Worm (Caenorhabditis elegans) whole organism, L1 larva: ENCODE data around the gene iglr-2.

ENCODE experiments used
- C16A3.4 ChIP-seq: fragments of 150-350 bp; optimal IDR thresholded peaks from 2 replicates; lab custom pipeline; 2014; ENCODE audit warnings: missing biosample characterization, missing genetic modification characterization
- F16B12.6 ChIP-seq: fragments of 150-350 bp; optimal IDR thresholded peaks from 2 replicates; lab custom pipeline; 2014; ENCODE audit warnings: missing biosample characterization, missing genetic modification characterization
- ama-1 ChIP-seq: fragments of 150-350 bp; optimal IDR thresholded peaks from 2 replicates; lab custom pipeline; 2014
- blmp-1 ChIP-seq: fragments of 150-350 bp; optimal IDR thresholded peaks from 2 replicates; lab custom pipeline; 2014; ENCODE audit warnings: missing biosample characterization, missing genetic modification characterization
- ceh-90 ChIP-seq: sonication (generic microtip); optimal IDR thresholded peaks from 2 replicates; lab custom pipeline; 2016; ENCODE audit warnings: missing genetic modification characterization, missing compliant biosample characterization
- ces-1 ChIP-seq: fragments of 150-350 bp; optimal IDR thresholded peaks from 2 replicates; lab custom pipeline; 2014; ENCODE audit warnings: missing biosample characterization, missing genetic modification reagents, missing genetic modification characterization
- dpl-1 ChIP-seq, 3 experiments: fragments of 150-350 bp in 2 of 3; sonication (generic microtip) in 1 of 3; optimal IDR thresholded peaks; 2 replicates each; lab custom pipeline; 2014 to 2017; ENCODE audit warnings: missing biosample characterization in 3 of 3, missing genetic modification characterization in 3 of 3, missing genetic modification reagents in 3 of 3
- dsc-1 ChIP-seq: sonication (generic microtip); optimal IDR thresholded peaks from 2 replicates; lab custom pipeline; 2016; ENCODE audit warnings: mild to moderate bottlenecking, missing genetic modification characterization, missing compliant biosample characterization
- efl-1 ChIP-seq, 4 experiments: fragments of 150-350 bp; optimal IDR thresholded peaks in 3 of 4; peaks in 1 of 4; 1 replicate in 1 of 4; 2 replicates in 3 of 4; lab custom pipeline; 2014; ENCODE audit warnings: missing biosample characterization in 2 of 4, missing genetic modification characterization in 2 of 4, missing genetic modification reagents in 2 of 4
- elt-2 ChIP-seq: sonication (generic microtip); optimal IDR thresholded peaks from 2 replicates; lab custom pipeline; 2016; ENCODE audit warnings: missing genetic modification characterization, mild to moderate bottlenecking, inconsistent platforms, missing compliant biosample characterization, missing genetic modification reagents
- ets-5 ChIP-seq: fragments of 200-800 bp; sonication (Bioruptor generic); IDR thresholded peaks from 2 replicates; pipeline ENCODE4 v1.3.6; 2022; ENCODE audit warnings: missing genetic modification characterization, missing compliant biosample characterization
- fkh-10 ChIP-seq: sonication (generic microtip); optimal IDR thresholded peaks from 2 replicates; lab custom pipeline; 2017; ENCODE audit warnings: missing biosample characterization, missing genetic modification reagents, missing genetic modification characterization
- fkh-4 ChIP-seq: sonication (generic microtip); optimal IDR thresholded peaks from 2 replicates; lab custom pipeline; 2016; ENCODE audit warnings: missing compliant biosample characterization, missing genetic modification characterization, borderline replicate concordance
- fkh-8 ChIP-seq: sonication (generic microtip); optimal IDR thresholded peaks from 2 replicates; lab custom pipeline; 2016; ENCODE audit warnings: mild to moderate bottlenecking, missing genetic modification characterization, missing compliant biosample characterization
- fos-1 ChIP-seq: fragments of 150-350 bp; optimal IDR thresholded peaks from 2 replicates; lab custom pipeline; 2014; ENCODE audit warnings: missing biosample characterization, missing genetic modification characterization
- hlh-4 ChIP-seq: sonication (generic microtip); optimal IDR thresholded peaks from 2 replicates; lab custom pipeline; 2016; ENCODE audit warnings: mild to moderate bottlenecking, missing genetic modification characterization, missing compliant biosample characterization
- isw-1 ChIP-seq: fragments of 200-800 bp; sonication (Bioruptor generic); IDR thresholded peaks from 2 replicates; pipeline ENCODE4 v1.3.6; 2022; ENCODE audit warnings: missing genetic modification characterization, missing compliant biosample characterization
- lin-15B ChIP-seq: fragments of 150-350 bp; sonication (generic microtip); optimal IDR thresholded peaks from 3 replicates; lab custom pipeline; 2014; ENCODE audit warnings: missing biosample characterization, missing genetic modification characterization
- lin-35 ChIP-seq, 2 experiments: fragments of 150-350 bp; optimal IDR thresholded peaks; 2 replicates each; lab custom pipeline; 2014; ENCODE audit warnings: missing biosample characterization in 2 of 2, missing genetic modification characterization in 2 of 2, missing genetic modification reagents in 2 of 2
- lin-39 ChIP-seq: fragments of 150-350 bp; optimal IDR thresholded peaks from 2 replicates; lab custom pipeline; 2014; ENCODE audit warnings: missing biosample characterization, missing genetic modification reagents, missing genetic modification characterization
- lir-3 ChIP-seq: sonication (generic microtip); optimal IDR thresholded peaks from 2 replicates; lab custom pipeline; 2016; ENCODE audit warnings: mild to moderate bottlenecking, missing genetic modification characterization, moderate library complexity, missing compliant biosample characterization; ENCODE audit not compliant: poor library complexity
- lsy-2 ChIP-seq, 2 experiments: fragments of 150-350 bp; optimal IDR thresholded peaks; 2 replicates each; lab custom pipeline; 2014; ENCODE audit warnings: missing biosample characterization in 2 of 2, missing genetic modification characterization in 2 of 2
- mab-9 ChIP-seq: fragments of 200-800 bp; sonication (Bioruptor generic); IDR thresholded peaks from 2 replicates; pipeline ENCODE4 v1.3.6; 2022; ENCODE audit warnings: missing genetic modification reagents, missing genetic modification characterization, missing compliant biosample characterization
- mep-1 ChIP-seq: fragments of 150-350 bp; optimal IDR thresholded peaks from 2 replicates; lab custom pipeline; 2014; ENCODE audit warnings: missing biosample characterization, missing genetic modification characterization
- nhr-11 ChIP-seq: fragments of 150-350 bp; optimal IDR thresholded peaks from 2 replicates; lab custom pipeline; 2014; ENCODE audit warnings: missing biosample characterization, missing genetic modification characterization
- nhr-12 ChIP-seq: sonication (generic microtip); optimal IDR thresholded peaks from 2 replicates; lab custom pipeline; 2017; ENCODE audit warnings: missing biosample characterization, missing genetic modification characterization
- nhr-28 ChIP-seq: fragments of 150-350 bp; optimal IDR thresholded peaks from 2 replicates; lab custom pipeline; 2014; ENCODE audit warnings: missing biosample characterization, missing genetic modification characterization
- nhr-47 ChIP-seq: sonication (generic microtip); optimal IDR thresholded peaks from 2 replicates; lab custom pipeline; 2016; ENCODE audit warnings: mild to moderate bottlenecking, missing genetic modification characterization, moderate library complexity, missing compliant biosample characterization
- nhr-71 ChIP-seq: sonication (generic microtip); optimal IDR thresholded peaks from 2 replicates; lab custom pipeline; 2016; ENCODE audit warnings: mild to moderate bottlenecking, missing genetic modification characterization, moderate library complexity, missing compliant biosample characterization
- nhr-84 ChIP-seq: sonication (generic microtip); optimal IDR thresholded peaks from 2 replicates; lab custom pipeline; 2017; ENCODE audit warnings: missing biosample characterization, missing genetic modification characterization
- nhr-85 ChIP-seq: sonication (generic microtip); peaks from one replicate; lab custom pipeline; 2016; ENCODE audit warnings: missing genetic modification characterization, inconsistent platforms, missing compliant biosample characterization
- nhr-90 ChIP-seq: sonication (generic microtip); optimal IDR thresholded peaks from 2 replicates; lab custom pipeline; 2016; ENCODE audit warnings: mild to moderate bottlenecking, missing genetic modification characterization, missing compliant biosample characterization; ENCODE audit not compliant: poor library complexity
- pax-3 ChIP-seq: fragments of 200-800 bp; sonication (Bioruptor generic); optimal IDR thresholded peaks from 2 replicates; lab custom pipeline; 2018; ENCODE audit warnings: mild to moderate bottlenecking, missing genetic modification characterization, moderate library complexity, missing compliant biosample characterization
- snpc-4 ChIP-seq: fragments of 150-350 bp; optimal IDR thresholded peaks from 2 replicates; lab custom pipeline; 2014; ENCODE audit warnings: missing biosample characterization, missing genetic modification characterization
- sup-37 ChIP-seq: fragments of 200-800 bp; sonication (Bioruptor generic); optimal IDR thresholded peaks from 2 replicates; lab custom pipeline; 2018; ENCODE audit warnings: mild to moderate bottlenecking, missing genetic modification characterization, missing compliant biosample characterization
- tbx-2 ChIP-seq: sonication (generic microtip); optimal IDR thresholded peaks from 2 replicates; lab custom pipeline; 2016; ENCODE audit warnings: missing genetic modification characterization, missing compliant biosample characterization
- unc-130 ChIP-seq: fragments of 150-350 bp; optimal IDR thresholded peaks from 2 replicates; lab custom pipeline; 2017; ENCODE audit warnings: missing biosample characterization, missing genetic modification characterization, inconsistent platforms
- unc-98 ChIP-seq: fragments of 200-800 bp; sonication (Bioruptor generic); IDR thresholded peaks from 2 replicates; pipeline ENCODE4 v1.3.6; 2022; ENCODE audit warnings: missing genetic modification characterization, missing compliant biosample characterization
- xbp-1 ChIP-seq: sonication (generic microtip); optimal IDR thresholded peaks from 2 replicates; lab custom pipeline; 2016; ENCODE audit warnings: missing genetic modification characterization, missing compliant biosample characterization
- zag-1 ChIP-seq: fragments of 150-350 bp; optimal IDR thresholded peaks from 2 replicates; lab custom pipeline; 2014; ENCODE audit warnings: missing biosample characterization, missing genetic modification characterization
- zip-4 ChIP-seq: fragments of 200-800 bp; sonication (Bioruptor generic); optimal IDR thresholded peaks from 2 replicates; lab custom pipeline; 2018; ENCODE audit warnings: mild to moderate bottlenecking, missing genetic modification characterization, moderate library complexity, missing compliant biosample characterization
- ztf-11 ChIP-seq, 2 experiments: sonication (generic microtip); optimal IDR thresholded peaks; 2 replicates each; lab custom pipeline; 2016 to 2017; ENCODE audit warnings: missing genetic modification characterization in 2 of 2, missing biosample characterization in 1 of 2, missing compliant biosample characterization in 1 of 2
- ztf-4 ChIP-seq: fragments of 150-350 bp; optimal IDR thresholded peaks from 2 replicates; lab custom pipeline; 2014; ENCODE audit warnings: missing biosample characterization, missing genetic modification characterization

Gene iglr-2

ce11 chrIII:8369172-8369571 is 38.1 kb upstream of the iglr-2 start:
- TF ChIP-seq ces-1 (GFP tag; lab: Kevin White, UChicago), result no peak
- no peak for TF ChIP-seq fos-1 (tag; lab: Kevin White, UChicago)
- no peak for TF ChIP-seq efl-1 (optimal IDR thresholded peaks at IDR 0.05; lab: Kevin White, UChicago)
- peak in 1 of 2 experiments; percentile 17 for TF ChIP-seq efl-1 (GFP tag; optimal IDR thresholded peaks at IDR 0.05 in 1 of 2; lab: Kevin White, UChicago)

DNA sequence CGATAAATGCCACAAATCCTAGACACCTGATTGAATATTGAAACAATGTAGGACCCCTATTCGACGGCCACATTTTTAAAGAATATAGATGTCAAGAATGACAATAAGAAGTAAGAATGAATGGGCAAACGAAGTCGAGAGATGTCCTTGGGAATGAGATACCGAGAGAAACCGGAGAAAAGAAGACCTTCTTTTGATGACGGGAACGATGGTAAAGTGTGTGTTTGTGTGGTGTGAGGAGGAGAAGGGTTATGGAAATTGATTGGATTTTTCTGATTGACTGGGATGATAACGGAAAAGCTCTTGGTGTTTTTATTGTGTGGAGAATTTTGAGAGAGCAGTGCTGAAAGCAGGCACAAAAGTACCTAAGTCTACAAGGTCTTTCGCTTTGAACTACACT is 37.5 kb upstream of the iglr-2 start, which contains the start of gene R05D3.9:
Gene R05D3.9 (minus strand): TSS at position 101 of the 400 bp plus-strand sequence.
- TF ChIP-seq zag-1 (no peak), nhr-85 (tag; lab: Kevin White, UChicago) (peak; percentile 46), blmp-1 (tag; lab: Kevin White, UChicago) (peak; percentile 35), efl-1 (optimal IDR thresholded peaks at IDR 0.05; lab: Kevin White, UChicago) (no peak), efl-1 (GFP tag; optimal IDR thresholded peaks at IDR 0.05 in 1 of 2; lab: Kevin White, UChicago) (peak in 1 of 2 experiments; percentile 6), mep-1 (tag; lab: Kevin White, UChicago) (peak; percentile 49)

ce11 chrIII:8363253-8364061 is 32.3 kb upstream of the iglr-2 start, which contains the start of gene R05D3.3:
Gene R05D3.3, plus strand, starts transcription at chrIII:8364011.
- TF ChIP-seq lin-15B (tag; lab: Kevin White, UChicago), result no peak
- no peak for TF ChIP-seq ceh-90
- TF ChIP-seq tbx-2 (tag; lab: Kevin White, UChicago), result no peak
- TF ChIP-seq lin-35 (GFP tag; optimal IDR thresholded peaks at IDR 0.05; lab: Kevin White, UChicago), result peak in 1 of 2 experiments; percentile 62
- TF ChIP-seq fkh-8, result no peak
- no peak for TF ChIP-seq nhr-12 (tag; lab: Kevin White, UChicago)
- no peak for TF ChIP-seq F16B12.6
- no peak for TF ChIP-seq nhr-90
- peak in 1 of 2 experiments; percentile 29 for TF ChIP-seq efl-1 (optimal IDR thresholded peaks at IDR 0.05; lab: Kevin White, UChicago)
- TF ChIP-seq efl-1 (GFP tag; optimal IDR thresholded peaks at IDR 0.05 in 1 of 2; lab: Kevin White, UChicago), result peak; percentile 33 to 93
- TF ChIP-seq lsy-2 (tag; optimal IDR thresholded peaks at IDR 0.05; lab: Kevin White, UChicago), result no peak
- TF ChIP-seq sup-37, result no peak
- TF ChIP-seq fkh-4 (tag; lab: Kevin White, UChicago), result no peak
- TF ChIP-seq nhr-28 (tag; lab: Kevin White, UChicago), result no peak
- no peak for TF ChIP-seq nhr-11 (tag; lab: Kevin White, UChicago)
- no peak for TF ChIP-seq ztf-11 (tag; optimal IDR thresholded peaks at IDR 0.05; lab: Kevin White, UChicago)
- TF ChIP-seq lir-3 (tag; lab: Kevin White, UChicago), result no peak
- no peak for TF ChIP-seq fkh-10 (GFP tag; lab: Kevin White, UChicago)
- no peak for TF ChIP-seq fos-1 (tag; lab: Kevin White, UChicago)
- no peak for TF ChIP-seq ztf-4
- TF ChIP-seq unc-130 (tag; lab: Kevin White, UChicago), result no peak
- TF ChIP-seq nhr-47 (tag; lab: Kevin White, UChicago), result no peak
- peak in 2 of 3 experiments; percentile 4 to 36 for TF ChIP-seq dpl-1 (GFP tag; optimal IDR thresholded peaks at IDR 0.05; lab: Kevin White, UChicago)
- TF ChIP-seq elt-2 (tag; lab: Kevin White, UChicago), result no peak

DNA sequence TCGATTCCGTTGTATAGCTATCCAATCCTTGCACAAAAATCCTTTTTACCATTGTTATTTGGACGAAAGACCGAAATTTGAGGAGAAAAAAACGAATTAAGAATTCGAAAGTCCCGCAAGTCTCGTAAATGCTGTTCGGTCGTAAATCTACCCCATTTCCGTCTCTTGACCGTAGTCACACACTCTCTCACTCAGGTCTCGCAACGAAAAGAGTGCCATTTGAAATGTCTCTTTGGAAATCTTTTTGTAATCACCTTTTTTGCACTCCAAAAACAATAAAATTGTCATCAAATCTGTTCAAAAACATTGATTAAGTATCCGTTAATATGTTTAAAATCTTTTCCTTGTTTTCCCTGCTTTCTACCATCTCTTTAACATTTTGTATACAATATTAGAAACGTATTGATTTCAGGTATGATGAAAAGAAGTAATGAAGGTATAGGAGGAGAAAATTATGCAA is 27.1 kb upstream of the iglr-2 start, which contains the start of the genes R05D3.8 and rfp-1:
Gene R05D3.8 (minus strand): TSS at position 115 of the 460 bp plus-strand sequence.
Gene rfp-1 (plus strand): TSS at position 410 of the 460 bp plus-strand sequence.
- TF ChIP-seq snpc-4 (tag; lab: Kevin White, UChicago) (peak; percentile 4), ama-1 (lab: Kevin White, UChicago) (no peak), nhr-47 (tag; lab: Kevin White, UChicago) (peak; percentile 80), dsc-1 (tag; lab: Kevin White, UChicago) (peak; percentile 52), hlh-4 (tag; lab: Kevin White, UChicago) (no peak), pax-3 (tag; lab: Kevin White, UChicago) (no peak), nhr-12 (tag; lab: Kevin White, UChicago) (no peak), ets-5 (no peak), ceh-90 (no peak), elt-2 (tag; lab: Kevin White, UChicago) (peak; percentile 21), nhr-11 (tag; lab: Kevin White, UChicago) (no peak), zip-4 (no peak), unc-98 (GFP tag; lab: Robert Waterston, UW) (no peak), mab-9 (0 out of 2 replicates have a peak, but pooled peaks have one; percentile 7), nhr-28 (tag; lab: Kevin White, UChicago) (no peak), lin-39 (peak; percentile 44), nhr-84 (tag; lab: Kevin White, UChicago) (no peak), nhr-71 (tag; lab: Kevin White, UChicago) (peak; percentile 85), nhr-85 (tag; lab: Kevin White, UChicago) (peak; percentile 88), blmp-1 (tag; lab: Kevin White, UChicago) (peak; percentile 86), ztf-4 (peak; percentile 43), unc-130 (tag; lab: Kevin White, UChicago) (peak; percentile 71), zag-1 (no peak), isw-1 (GFP tag; lab: Robert Waterston, UW) (peak; percentile 60), xbp-1 (peak; percentile 73), C16A3.4 (peak; percentile 91)
